Fruit fly (Drosophila melanogaster): Measurements from ENCODE around the gene kst.

- no peak for TF ChIP-seq CG8478 (optimal IDR thresholded peaks at IDR 0.05)
- TF ChIP-seq CTCF (optimal IDR thresholded peaks at IDR 0.05) = no peak
Measured at dm6 chr3L:3396056-3396455, 59.4 kb downstream of the kst start.

All from S2 (cell line).